Fruit fly (Drosophila melanogaster) whole organism, prepupa: Measurements from ENCODE around the gene CG18787.

Source experiments
- Blimp-1 ChIP-seq: fragments of 200-800 bp; sonication (Bioruptor generic); optimal IDR thresholded peaks from 3 replicates; lab custom pipeline; 2017; ENCODE audit warnings: missing biosample characterization, missing genetic modification characterization, mild to moderate bottlenecking, moderate library complexity, missing genetic modification reagents
- CG16779 ChIP-seq: fragments of 200-800 bp; sonication (Bioruptor generic); optimal IDR thresholded peaks from 3 replicates; lab custom pipeline; 2017; ENCODE audit warnings: missing biosample characterization, mild to moderate bottlenecking, missing genetic modification characterization
- CG32006 ChIP-seq: fragments of 200-800 bp; sonication (Bioruptor generic); optimal IDR thresholded peaks from 3 replicates; lab custom pipeline; 2017; ENCODE audit warnings: missing biosample characterization, mild to moderate bottlenecking, missing genetic modification characterization
- CG6854 ChIP-seq: fragments of 200-800 bp; sonication (Bioruptor generic); optimal IDR thresholded peaks from 2 replicates; lab custom pipeline; 2017; ENCODE audit warnings: missing biosample characterization, mild to moderate bottlenecking, missing genetic modification characterization
- esn ChIP-seq: fragments of 200-800 bp; sonication (Bioruptor generic); optimal IDR thresholded peaks from 2 replicates; lab custom pipeline; 2016; ENCODE audit warnings: missing biosample characterization, mild to moderate bottlenecking, missing genetic modification characterization, moderate library complexity

- TF ChIP-seq esn (GFP tag; lab: Kevin White, UChicago) (peak; percentile 87), Blimp-1 (GFP tag; lab: Kevin White, UChicago) (peak; percentile 97), CG32006 (GFP tag; lab: Kevin White, UChicago) (peak; percentile 93), CG6854 (GFP tag; lab: Kevin White, UChicago) (no peak), CG16779 (tag; lab: Kevin White, UChicago) (peak; percentile 88)
Measured at dm6 chr2L:12006397-12007330, 7.5 kb upstream of the CG18787 start.
